Fruit fly (Drosophila melanogaster): ENCODE results near the gene Cp19.

Gene Cp19

dm6 chr3L:8751262-8751661 is 21.6 kb downstream of the Cp19 start (continued):
- TF ChIP-seq CG17829 (tag; optimal IDR thresholded peaks at IDR 0.05), result no peak
- no peak for TF ChIP-seq CG10147 (GFP tag; optimal IDR thresholded peaks at IDR 0.05)
- peak; percentile 34; the same call in 1 of the 3 replicates for TF ChIP-seq H15 (GFP tag; IDR thresholded peaks at IDR 0.05)
- peak; percentile 12 for TF ChIP-seq NC2β (GFP tag; optimal IDR thresholded peaks at IDR 0.05)
- TF ChIP-seq CG17359 (tag; optimal IDR thresholded peaks at IDR 0.05), result peak; percentile 85
- peak; percentile 27 for TF ChIP-seq cato (GFP tag; optimal IDR thresholded peaks at IDR 0.05; ENCODE audit: borderline replicate concordance)
- no peak for TF ChIP-seq CG4617 (GFP tag; optimal IDR thresholded peaks at IDR 0.05; ENCODE audit: borderline replicate concordance)
- peak; percentile 50 for TF ChIP-seq grau (tag; optimal IDR thresholded peaks at IDR 0.05)
- TF ChIP-seq inv (GFP tag; IDR thresholded peaks at IDR 0.05; ENCODE audit: partially characterized antibody), result no peak
- peak; percentile 4 for TF ChIP-seq Lhr (GFP tag; optimal IDR thresholded peaks at IDR 0.05)
- peak; percentile 12 for TF ChIP-seq run (tag; optimal IDR thresholded peaks at IDR 0.05)
- peak in 1 of 2 experiments; percentile 35 for TF ChIP-seq Hr78 (GFP tag; optimal IDR thresholded peaks at IDR 0.05)
- peak; percentile 57 for TF ChIP-seq CG7839 (tag; optimal IDR thresholded peaks at IDR 0.05)
- TF ChIP-seq CG8388 (GFP tag; optimal IDR thresholded peaks at IDR 0.05), result peak; percentile 72
- TF ChIP-seq hkb (optimal IDR thresholded peaks at IDR 0.05), result no peak
- peak; percentile 69 for TF ChIP-seq hkb (GFP tag; IDR thresholded peaks at IDR 0.05)
- peak; percentile 70 for TF ChIP-seq phol (tag; optimal IDR thresholded peaks at IDR 0.05)
- TF ChIP-seq CG15073 (GFP tag; optimal IDR thresholded peaks at IDR 0.05), result no peak
- TF ChIP-seq kay (GFP tag; optimal IDR thresholded peaks at IDR 0.05), result no peak
- TF ChIP-seq HLH3B (GFP tag; IDR thresholded peaks at IDR 0.05), result peak; percentile 65
- no peak for TF ChIP-seq Six4 (GFP tag; optimal IDR thresholded peaks at IDR 0.05)
- no peak for TF ChIP-seq CG9817 (tag; optimal IDR thresholded peaks at IDR 0.05)
- peak; percentile 6 for TF ChIP-seq ems (GFP tag; optimal IDR thresholded peaks at IDR 0.05)
- peak; percentile 32 for TF ChIP-seq Hsf (GFP tag; optimal IDR thresholded peaks at IDR 0.05)
- no peak for TF ChIP-seq CG4328 (GFP tag; optimal IDR thresholded peaks at IDR 0.05)
- no peak for TF ChIP-seq grn (GFP tag; optimal IDR thresholded peaks at IDR 0.05)
- TF ChIP-seq amos (GFP tag; IDR thresholded peaks at IDR 0.05; ENCODE audit: partially characterized antibody), result no peak
- TF ChIP-seq CG30020 (tag; optimal IDR thresholded peaks at IDR 0.05), result no peak
- peak; percentile 57 for TF ChIP-seq CG32772 (GFP tag; IDR thresholded peaks at IDR 0.05)
- peak; percentile 76 for TF ChIP-seq ATbp (GFP tag; optimal IDR thresholded peaks at IDR 0.05)
- TF ChIP-seq sd (tag; optimal IDR thresholded peaks at IDR 0.05), result no peak
- TF ChIP-seq bcd (GFP tag; optimal IDR thresholded peaks at IDR 0.05), result peak; percentile 26
- TF ChIP-seq crc (GFP tag; optimal IDR thresholded peaks at IDR 0.05), result no peak
- peak; percentile 61 for TF ChIP-seq Xrp1 (GFP tag; IDR thresholded peaks at IDR 0.05)
- no peak for TF ChIP-seq Hmr (GFP tag; optimal IDR thresholded peaks at IDR 0.05)
- TF ChIP-seq CG7786 (GFP tag; optimal IDR thresholded peaks at IDR 0.05), result no peak
- TF ChIP-seq gem (tag; optimal IDR thresholded peaks at IDR 0.05), result peak; percentile 73

dm6 chr3L:8753592-8753991 is 23.9 kb downstream of the Cp19 start, which contains the start of gene Fhos:
TSS of gene Fhos (plus strand) at chr3L:8753619.
- TF ChIP-seq HLH4C (GFP tag; IDR thresholded peaks at IDR 0.05; ENCODE audit: partially characterized antibody), result no peak
- no peak for TF ChIP-seq CG14050 (GFP tag; IDR thresholded peaks at IDR 0.05)
- no peak for TF ChIP-seq CG6765 (GFP tag; optimal IDR thresholded peaks at IDR 0.05)
- no peak for TF ChIP-seq MTF-1 (GFP tag; optimal IDR thresholded peaks at IDR 0.05; ENCODE audit: borderline replicate concordance)
- TF ChIP-seq bab2 (GFP tag; optimal IDR thresholded peaks at IDR 0.05), result no peak
- TF ChIP-seq sob (GFP tag; IDR thresholded peaks at IDR 0.05), result no peak
- TF ChIP-seq wor (GFP tag; IDR thresholded peaks at IDR 0.05), result no peak
- no peak for TF ChIP-seq dati (GFP tag; IDR thresholded peaks at IDR 0.05)
- no peak for TF ChIP-seq Eip74EF (GFP tag; optimal IDR thresholded peaks at IDR 0.05)
- no peak for TF ChIP-seq CG17568 (GFP tag; optimal IDR thresholded peaks at IDR 0.05)
- peak; percentile 9 for TF ChIP-seq sd (tag; optimal IDR thresholded peaks at IDR 0.05)
- no peak for TF ChIP-seq aop (GFP tag; IDR thresholded peaks at IDR 0.05)
- TF ChIP-seq bowl (GFP tag; IDR thresholded peaks at IDR 0.05), result no peak
- no peak for TF ChIP-seq Lhr (GFP tag; optimal IDR thresholded peaks at IDR 0.05)
- no peak for TF ChIP-seq ind (GFP tag; optimal IDR thresholded peaks at IDR 0.05)
- TF ChIP-seq chinmo (GFP tag; IDR thresholded peaks at IDR 0.05; ENCODE audit: partially characterized antibody), result 0 out of 4 replicates have a peak, but pooled peaks have one; percentile 18
- TF ChIP-seq CG16813 (GFP tag; IDR thresholded peaks at IDR 0.05; ENCODE audit: partially characterized antibody), result no peak
